Worm (Caenorhabditis elegans) whole organism, late embryonic: ENCODE data around the gene F25B3.4.

Experiments
- C38D4.7 ChIP-seq: fragments of 200-800 bp; sonication (Bioruptor generic); optimal IDR thresholded peaks from 2 replicates; lab custom pipeline; 2018; ENCODE audit warnings: mild to moderate bottlenecking, missing genetic modification characterization, moderate library complexity, missing compliant biosample characterization
- K02D7.2 ChIP-seq: sonication (generic microtip); optimal IDR thresholded peaks from 2 replicates; lab custom pipeline; 2017; ENCODE audit warnings: mild to moderate bottlenecking, missing genetic modification characterization, missing compliant biosample characterization
- K09A11.1 ChIP-seq: sonication (generic microtip); optimal IDR thresholded peaks from 2 replicates; lab custom pipeline; 2017; ENCODE audit warnings: antibody characterized with exemption, mild to moderate bottlenecking, missing genetic modification characterization, missing compliant biosample characterization; ENCODE audit not compliant: insufficient read depth
- T23F11.4 ChIP-seq: fragments of 200-800 bp; sonication (Bioruptor generic); optimal IDR thresholded peaks from 2 replicates; lab custom pipeline; 2018; ENCODE audit warnings: mild to moderate bottlenecking, missing genetic modification characterization, missing compliant biosample characterization
- Y22D7AL.16 ChIP-seq: sonication (generic microtip); optimal IDR thresholded peaks from 2 replicates; lab custom pipeline; 2016; ENCODE audit warnings: missing genetic modification characterization, missing compliant biosample characterization
- ceh-18 ChIP-seq: sonication (generic microtip); optimal IDR thresholded peaks from 2 replicates; lab custom pipeline; 2016; ENCODE audit warnings: missing genetic modification characterization, missing compliant biosample characterization
- ceh-19 ChIP-seq: fragments of 200-800 bp; sonication (Bioruptor generic); optimal IDR thresholded peaks from 2 replicates; lab custom pipeline; 2018; ENCODE audit warnings: mild to moderate bottlenecking, missing genetic modification characterization, missing compliant biosample characterization
- ceh-2 ChIP-seq: sonication (generic microtip); optimal IDR thresholded peaks from 2 replicates; lab custom pipeline; 2016; ENCODE audit warnings: missing genotype, missing genetic modification characterization, missing compliant biosample characterization
- ceh-22 ChIP-seq: sonication (generic microtip); optimal IDR thresholded peaks from 2 replicates; lab custom pipeline; 2017; ENCODE audit warnings: missing biosample characterization, missing genetic modification characterization
- ceh-24 ChIP-seq: sonication (generic microtip); optimal IDR thresholded peaks from 2 replicates; lab custom pipeline; 2016; ENCODE audit warnings: mild to moderate bottlenecking, missing genetic modification characterization, missing compliant biosample characterization
- ceh-30 ChIP-seq: fragments of 150-350 bp; optimal IDR thresholded peaks from 2 replicates; lab custom pipeline; 2014; ENCODE audit warnings: missing biosample characterization, missing genetic modification characterization
- ceh-45 ChIP-seq: fragments of 200-800 bp; sonication (Bioruptor generic); IDR thresholded peaks from 2 replicates; pipeline ENCODE4 v1.3.6; 2022; ENCODE audit warnings: missing genetic modification reagents, missing genetic modification characterization, missing compliant biosample characterization
- ceh-6 ChIP-seq: fragments of 200-800 bp; sonication (Bioruptor generic); optimal IDR thresholded peaks from 2 replicates; lab custom pipeline; 2018; ENCODE audit warnings: mild to moderate bottlenecking, missing genetic modification characterization, missing compliant biosample characterization
- ceh-9 ChIP-seq: sonication (generic microtip); optimal IDR thresholded peaks from 2 replicates; lab custom pipeline; 2016; ENCODE audit warnings: mild to moderate bottlenecking, missing genetic modification characterization, inconsistent platforms, missing compliant biosample characterization
- che-1 ChIP-seq: sonication (generic microtip); optimal IDR thresholded peaks from 2 replicates; lab custom pipeline; 2016; ENCODE audit warnings: mild to moderate bottlenecking, missing genetic modification characterization, missing compliant biosample characterization
- dmd-4 ChIP-seq: sonication (generic microtip); optimal IDR thresholded peaks from 2 replicates; lab custom pipeline; 2016; ENCODE audit warnings: borderline replicate concordance, missing genetic modification characterization, missing compliant biosample characterization
- dve-1 ChIP-seq: sonication (generic microtip); optimal IDR thresholded peaks from 2 replicates; lab custom pipeline; 2017; ENCODE audit warnings: antibody characterized with exemption, mild to moderate bottlenecking, missing genetic modification characterization, missing compliant biosample characterization
- elt-2 ChIP-seq: sonication (generic microtip); optimal IDR thresholded peaks from 2 replicates; lab custom pipeline; 2016; ENCODE audit warnings: missing genetic modification reagents, missing genetic modification characterization, missing compliant biosample characterization
- ets-4 ChIP-seq: sonication (generic microtip); optimal IDR thresholded peaks from 2 replicates; lab custom pipeline; 2016; ENCODE audit warnings: missing genetic modification characterization, missing compliant biosample characterization
- eyg-1 ChIP-seq: sonication (generic microtip); optimal IDR thresholded peaks from 2 replicates; lab custom pipeline; 2016; ENCODE audit warnings: missing genotype, missing genetic modification characterization, missing compliant biosample characterization
- fax-1 ChIP-seq: sonication (generic microtip); optimal IDR thresholded peaks from 2 replicates; lab custom pipeline; 2016; ENCODE audit warnings: missing genotype, missing genetic modification characterization, missing compliant biosample characterization
- hlh-15 ChIP-seq: sonication (generic microtip); optimal IDR thresholded peaks from 2 replicates; lab custom pipeline; 2016; ENCODE audit warnings: missing genetic modification characterization, missing compliant biosample characterization
- hlh-6 ChIP-seq: sonication (generic microtip); optimal IDR thresholded peaks from 2 replicates; lab custom pipeline; 2016; ENCODE audit warnings: missing genotype, missing genetic modification characterization, missing compliant biosample characterization
- hlh-8 ChIP-seq: sonication (generic microtip); optimal IDR thresholded peaks from 2 replicates; lab custom pipeline; 2016; ENCODE audit warnings: missing genotype, missing genetic modification characterization, missing compliant biosample characterization
- lim-6 ChIP-seq: sonication (generic microtip); optimal IDR thresholded peaks from 2 replicates; lab custom pipeline; 2016; ENCODE audit warnings: missing genetic modification characterization, missing compliant biosample characterization
- nfya-1 ChIP-seq: sonication (generic microtip); optimal IDR thresholded peaks from 2 replicates; lab custom pipeline; 2017; ENCODE audit warnings: missing genetic modification characterization, mild to moderate bottlenecking, missing compliant biosample characterization, antibody characterized with exemption, moderate library complexity
- nhr-11 ChIP-seq: fragments of 150-350 bp; optimal IDR thresholded peaks from 2 replicates; lab custom pipeline; 2014; ENCODE audit warnings: missing biosample characterization, missing genetic modification characterization
- pag-3 ChIP-seq: sonication (generic microtip); optimal IDR thresholded peaks from 2 replicates; lab custom pipeline; 2016; ENCODE audit warnings: missing compliant biosample characterization, missing genetic modification characterization, borderline replicate concordance
- pat-9 ChIP-seq: fragments of 200-800 bp; sonication (Bioruptor generic); optimal IDR thresholded peaks from 2 replicates; lab custom pipeline; 2018; ENCODE audit warnings: mild to moderate bottlenecking, missing genetic modification characterization, moderate library complexity, missing compliant biosample characterization
- pha-2 ChIP-seq: sonication (generic microtip); optimal IDR thresholded peaks from 2 replicates; lab custom pipeline; 2017; ENCODE audit warnings: mild to moderate bottlenecking, missing genetic modification characterization, missing compliant biosample characterization
- pha-4 ChIP-seq: fragments of 150-350 bp; optimal IDR thresholded peaks from 2 replicates; lab custom pipeline; 2018; ENCODE audit warnings: missing biosample characterization, missing genetic modification reagents, missing genetic modification characterization
- rnt-1 ChIP-seq: sonication (generic microtip); optimal IDR thresholded peaks from 2 replicates; lab custom pipeline; 2016; ENCODE audit warnings: missing genetic modification characterization, missing compliant biosample characterization
- sdc-2 ChIP-seq: sonication (generic microtip); optimal IDR thresholded peaks from 2 replicates; lab custom pipeline; 2016; ENCODE audit warnings: missing genotype, missing genetic modification characterization, missing compliant biosample characterization
- sox-2 ChIP-seq: fragments of 200-800 bp; sonication (Bioruptor generic); IDR thresholded peaks from 2 replicates; pipeline ENCODE4 v1.3.6; 2022; ENCODE audit warnings: missing genetic modification reagents, missing genetic modification characterization, missing compliant biosample characterization
- syd-9 ChIP-seq: sonication (generic microtip); optimal IDR thresholded peaks from 2 replicates; lab custom pipeline; 2016; ENCODE audit warnings: mild to moderate bottlenecking, missing genetic modification characterization, moderate library complexity, missing compliant biosample characterization
- tbx-7 ChIP-seq: sonication (generic microtip); optimal IDR thresholded peaks from 2 replicates; lab custom pipeline; 2016; ENCODE audit warnings: missing genotype, missing genetic modification characterization, missing compliant biosample characterization
- unc-42 ChIP-seq: sonication (generic microtip); optimal IDR thresholded peaks from 2 replicates; lab custom pipeline; 2016; ENCODE audit warnings: missing genotype, missing genetic modification characterization, missing compliant biosample characterization
- zip-5 ChIP-seq: sonication (generic microtip); optimal IDR thresholded peaks from 2 replicates; lab custom pipeline; 2016; ENCODE audit warnings: missing genetic modification characterization, missing compliant biosample characterization
- ztf-16 ChIP-seq: sonication (generic microtip); optimal IDR thresholded peaks from 2 replicates; lab custom pipeline; 2017; ENCODE audit warnings: missing genetic modification characterization, missing compliant biosample characterization

F25B3.4 gene

DNA sequence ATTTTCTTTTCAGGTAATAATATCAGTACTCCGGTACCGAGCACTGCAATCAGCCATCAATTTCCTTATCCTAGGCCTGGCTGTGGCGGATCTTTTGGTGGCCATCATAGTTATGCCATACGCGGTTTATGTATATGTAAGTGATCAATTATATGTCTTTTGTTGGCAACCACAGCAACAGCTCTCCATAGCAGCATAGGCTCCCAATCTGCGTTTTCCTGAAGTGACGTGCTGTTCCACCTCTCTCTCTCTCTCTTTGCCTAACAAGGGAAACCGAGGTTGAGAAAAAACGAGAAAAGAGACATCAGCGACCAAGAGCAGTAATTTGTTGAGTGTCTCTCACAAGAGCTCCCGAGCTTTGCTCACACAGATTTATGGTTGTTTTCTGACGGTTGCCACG is 40.6 kb upstream of the F25B3.4 start:
- TF ChIP-seq hlh-6 (tag; lab: Kevin White, UChicago) (no peak), hlh-8 (tag; lab: Kevin White, UChicago) (no peak), ceh-18 (tag; lab: Kevin White, UChicago) (no peak), dve-1 (tag; lab: Kevin White, UChicago) (no peak), unc-42 (no peak)

DNA sequence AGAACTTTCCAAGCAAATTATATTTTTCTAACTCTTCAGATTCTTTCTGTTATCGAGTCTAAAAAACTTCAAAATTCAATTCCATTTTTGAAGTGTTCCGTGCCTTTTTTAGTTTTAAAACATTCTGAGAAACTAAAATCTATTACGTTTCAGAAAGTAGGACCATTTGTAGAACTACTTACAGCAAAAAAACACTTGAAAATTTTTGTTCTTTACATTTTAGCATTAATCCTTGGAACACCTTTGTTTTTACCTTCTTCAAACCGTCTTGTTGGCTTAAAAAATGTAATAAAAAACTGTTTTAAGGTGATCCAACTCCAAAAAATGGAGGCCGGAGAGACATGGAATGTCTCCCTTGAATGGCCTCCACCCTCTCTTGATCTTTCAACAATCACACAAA is 39.6 kb upstream of the F25B3.4 start, which contains the start of gene dop-2:
Gene dop-2, plus strand, starts transcription at position 301 of the 400 bp plus-strand sequence.
- TF ChIP-seq che-1 (tag; lab: Kevin White, UChicago) (no peak), C38D4.7 (GFP tag; lab: Kevin White, UChicago) (no peak), ceh-9 (tag; lab: Kevin White, UChicago) (no peak), dve-1 (tag; lab: Kevin White, UChicago) (no peak), T23F11.4 (GFP tag; lab: Kevin White, UChicago) (no peak), ceh-18 (tag; lab: Kevin White, UChicago) (no peak), pat-9 (no peak), unc-42 (no peak), K09A11.1 (no peak), lim-6 (tag; lab: Kevin White, UChicago) (no peak), elt-2 (no peak), ceh-19 (GFP tag; lab: Kevin White, UChicago) (no peak)

DNA sequence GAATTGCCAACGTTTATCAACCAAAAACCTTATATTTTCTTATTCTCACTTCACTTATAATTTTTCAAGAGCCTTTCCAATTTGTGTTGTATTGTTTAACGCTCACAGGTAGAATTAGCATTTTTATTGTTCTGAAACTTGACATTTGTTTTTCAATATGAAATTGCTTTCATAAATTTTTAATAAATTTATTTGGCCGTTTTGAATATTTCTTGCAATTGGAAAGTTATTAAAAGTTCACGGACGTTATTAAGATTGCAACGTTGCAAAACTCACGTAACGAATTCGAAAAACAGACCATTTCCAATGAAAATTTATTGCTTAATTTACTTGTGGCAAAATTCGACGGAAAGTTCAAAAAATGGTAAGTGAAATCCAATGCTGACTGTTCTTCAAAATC is 21.7 kb upstream of the F25B3.4 start, which contains the start of gene K09G1.2:
Gene K09G1.2, plus strand, starts transcription at position 301 of the 400 bp plus-strand sequence.
- no peak for TF ChIP-seq ceh-22 (tag; lab: Kevin White, UChicago)
- TF ChIP-seq T23F11.4 (GFP tag; lab: Kevin White, UChicago): no peak
- no peak for TF ChIP-seq C38D4.7 (GFP tag; lab: Kevin White, UChicago)
- no peak for TF ChIP-seq K02D7.2 (tag; lab: Kevin White, UChicago)
- TF ChIP-seq dmd-4: no peak
- no peak for TF ChIP-seq K09A11.1
- no peak for TF ChIP-seq rnt-1 (tag; lab: Kevin White, UChicago)
- TF ChIP-seq tbx-7 (tag; lab: Kevin White, UChicago): no peak
- TF ChIP-seq hlh-15: no peak
- no peak for TF ChIP-seq pha-4 (tag; lab: Kevin White, UChicago)
- TF ChIP-seq unc-42: no peak
- no peak for TF ChIP-seq sox-2
- TF ChIP-seq Y22D7AL.16: no peak
- TF ChIP-seq ceh-6 (GFP tag; lab: Kevin White, UChicago): no peak

DNA sequence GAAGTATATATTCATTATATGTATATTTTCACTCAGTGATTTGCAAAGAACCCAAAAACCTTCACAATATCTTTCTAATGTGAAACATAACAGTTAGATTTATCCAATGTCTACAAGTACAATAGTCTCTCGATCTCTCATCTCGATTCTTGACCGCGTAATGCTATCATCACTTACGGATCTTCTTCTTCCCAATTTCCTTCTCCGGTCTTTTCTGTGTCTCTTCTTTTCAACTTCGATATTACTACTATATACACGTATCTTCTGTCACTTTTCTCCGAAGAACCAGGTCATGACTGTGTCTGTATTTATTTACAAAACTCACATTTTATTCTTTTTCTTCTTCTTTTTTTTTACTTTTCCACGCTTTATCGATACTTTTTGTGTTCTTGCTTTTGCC is 20.0 kb upstream of the F25B3.4 start:
- TF ChIP-seq fax-1 (tag; lab: Kevin White, UChicago) (no peak), ztf-16 (tag; lab: Kevin White, UChicago) (no peak), ets-4 (tag; lab: Kevin White, UChicago) (no peak), pag-3 (no peak), ceh-45 (GFP tag; lab: Robert Waterston, UW) (no peak), syd-9 (no peak), hlh-15 (no peak), ceh-18 (tag; lab: Kevin White, UChicago) (no peak), sdc-2 (tag; lab: Kevin White, UChicago) (no peak), ceh-2 (tag; lab: Kevin White, UChicago) (no peak), ceh-24 (tag; lab: Kevin White, UChicago) (no peak)

DNA sequence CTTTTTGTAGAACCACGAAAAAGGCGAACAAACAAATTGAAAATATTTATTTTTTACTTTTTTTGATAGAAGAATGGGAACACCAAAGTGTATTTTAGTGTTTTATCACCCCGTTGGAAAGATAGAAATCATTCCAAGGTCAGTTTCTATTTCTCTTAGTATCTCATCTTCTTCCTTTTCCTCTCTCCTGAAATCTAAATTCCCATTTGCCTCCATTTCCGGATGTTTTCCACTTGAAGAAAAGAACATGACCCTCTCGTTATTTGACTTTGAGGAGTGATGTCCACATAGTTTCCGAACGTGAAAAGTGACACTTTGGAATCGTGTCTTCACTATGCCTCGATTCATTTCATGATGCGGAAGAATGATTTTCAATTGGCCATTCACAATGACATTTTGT is 19.0 kb upstream of the F25B3.4 start:
- TF ChIP-seq pha-2 (tag; lab: Kevin White, UChicago): no peak
- no peak for TF ChIP-seq pat-9
- no peak for TF ChIP-seq C38D4.7 (GFP tag; lab: Kevin White, UChicago)
- no peak for TF ChIP-seq hlh-6 (tag; lab: Kevin White, UChicago)
- TF ChIP-seq T23F11.4 (GFP tag; lab: Kevin White, UChicago): no peak
- TF ChIP-seq ceh-30 (tag; lab: Kevin White, UChicago): no peak
- no peak for TF ChIP-seq nfya-1 (tag; lab: Kevin White, UChicago)
- no peak for TF ChIP-seq eyg-1 (tag; lab: Kevin White, UChicago)
- no peak for TF ChIP-seq nhr-11
- TF ChIP-seq zip-5 (tag; lab: Kevin White, UChicago): no peak
- TF ChIP-seq ceh-18 (tag; lab: Kevin White, UChicago): no peak
